Worm (Caenorhabditis elegans) whole organism, L1 larva: ENCODE measurements around the gene K10B3.5.

Experiments
- F16B12.6 ChIP-seq: fragments of 150-350 bp; optimal IDR thresholded peaks from 2 replicates; lab custom pipeline; 2014; ENCODE audit warnings: missing biosample characterization, missing genetic modification characterization
- Y116A8C.19 ChIP-seq: sonication (generic microtip); optimal IDR thresholded peaks from 2 replicates; lab custom pipeline; 2016; ENCODE audit warnings: missing compliant biosample characterization, missing genetic modification characterization, borderline replicate concordance
- aha-1 ChIP-seq: fragments of 150-350 bp; optimal IDR thresholded peaks from 2 replicates; lab custom pipeline; 2014; ENCODE audit warnings: missing biosample characterization, missing genetic modification characterization
- aly-2 ChIP-seq: fragments of 150-350 bp; optimal IDR thresholded peaks from 2 replicates; lab custom pipeline; 2014; ENCODE audit warnings: missing biosample characterization, missing genetic modification characterization
- ama-1 ChIP-seq: fragments of 150-350 bp; optimal IDR thresholded peaks from 2 replicates; lab custom pipeline; 2014
- blmp-1 ChIP-seq: fragments of 150-350 bp; optimal IDR thresholded peaks from 2 replicates; lab custom pipeline; 2014; ENCODE audit warnings: missing biosample characterization, missing genetic modification characterization
- ceh-82 ChIP-seq, 3 experiments: fragments of 150-350 bp in 1 of 3; sonication (generic microtip) in 2 of 3; optimal IDR thresholded peaks; 2 replicates each; lab custom pipeline; 2014 to 2017; ENCODE audit warnings: missing biosample characterization in 3 of 3, missing genetic modification characterization in 3 of 3
- ceh-88 ChIP-seq: fragments of 200-800 bp; sonication (Bioruptor generic); IDR thresholded peaks from 2 replicates; pipeline ENCODE4 v1.3.6; 2022; ENCODE audit warnings: missing genetic modification characterization, missing compliant biosample characterization
- ces-1 ChIP-seq: fragments of 150-350 bp; optimal IDR thresholded peaks from 2 replicates; lab custom pipeline; 2014; ENCODE audit warnings: missing biosample characterization, missing genetic modification reagents, missing genetic modification characterization
- efl-1 ChIP-seq, 4 experiments: fragments of 150-350 bp; optimal IDR thresholded peaks in 3 of 4; peaks in 1 of 4; 1 replicate in 1 of 4; 2 replicates in 3 of 4; lab custom pipeline; 2014; ENCODE audit warnings: missing biosample characterization in 2 of 4, missing genetic modification characterization in 2 of 4, missing genetic modification reagents in 2 of 4
- egl-13 ChIP-seq: sonication (generic microtip); optimal IDR thresholded peaks from 2 replicates; lab custom pipeline; 2016; ENCODE audit warnings: missing genotype, missing genetic modification reagents, missing genetic modification characterization, missing compliant biosample characterization
- elt-2 ChIP-seq: sonication (generic microtip); optimal IDR thresholded peaks from 2 replicates; lab custom pipeline; 2016; ENCODE audit warnings: missing genetic modification characterization, mild to moderate bottlenecking, inconsistent platforms, missing compliant biosample characterization, missing genetic modification reagents
- elt-3 ChIP-seq, 6 experiments: fragments of 150-350 bp in 1 of 6; sonication (generic microtip); optimal IDR thresholded peaks; 2 replicates each; lab custom pipeline; 2017 to 2018; ENCODE audit warnings: missing biosample characterization in 6 of 6, missing genetic modification characterization in 6 of 6, inconsistent platforms in 1 of 6
- ets-5 ChIP-seq: fragments of 200-800 bp; sonication (Bioruptor generic); IDR thresholded peaks from 2 replicates; pipeline ENCODE4 v1.3.6; 2022; ENCODE audit warnings: missing genetic modification characterization, missing compliant biosample characterization
- fkh-10 ChIP-seq: sonication (generic microtip); optimal IDR thresholded peaks from 2 replicates; lab custom pipeline; 2017; ENCODE audit warnings: missing biosample characterization, missing genetic modification reagents, missing genetic modification characterization
- fkh-4 ChIP-seq: sonication (generic microtip); optimal IDR thresholded peaks from 2 replicates; lab custom pipeline; 2016; ENCODE audit warnings: missing compliant biosample characterization, missing genetic modification characterization, borderline replicate concordance
- fkh-8 ChIP-seq: sonication (generic microtip); optimal IDR thresholded peaks from 2 replicates; lab custom pipeline; 2016; ENCODE audit warnings: mild to moderate bottlenecking, missing genetic modification characterization, missing compliant biosample characterization
- grh-1 ChIP-seq: fragments of 200-800 bp; sonication (Bioruptor generic); IDR thresholded peaks from 2 replicates; pipeline ENCODE4 v1.3.6; 2022; ENCODE audit warnings: missing genetic modification reagents, missing genetic modification characterization, missing compliant biosample characterization
- irx-1 ChIP-seq: sonication (generic microtip); optimal IDR thresholded peaks from 2 replicates; lab custom pipeline; 2016; ENCODE audit warnings: missing genetic modification characterization, missing compliant biosample characterization
- isw-1 ChIP-seq: fragments of 200-800 bp; sonication (Bioruptor generic); IDR thresholded peaks from 2 replicates; pipeline ENCODE4 v1.3.6; 2022; ENCODE audit warnings: missing genetic modification characterization, missing compliant biosample characterization
- lin-35 ChIP-seq, 2 experiments: fragments of 150-350 bp; optimal IDR thresholded peaks; 2 replicates each; lab custom pipeline; 2014; ENCODE audit warnings: missing biosample characterization in 2 of 2, missing genetic modification characterization in 2 of 2, missing genetic modification reagents in 2 of 2
- lsy-2 ChIP-seq, 2 experiments: fragments of 150-350 bp; optimal IDR thresholded peaks; 2 replicates each; lab custom pipeline; 2014; ENCODE audit warnings: missing biosample characterization in 2 of 2, missing genetic modification characterization in 2 of 2
- mep-1 ChIP-seq: fragments of 150-350 bp; optimal IDR thresholded peaks from 2 replicates; lab custom pipeline; 2014; ENCODE audit warnings: missing biosample characterization, missing genetic modification characterization
- nhr-11 ChIP-seq: fragments of 150-350 bp; optimal IDR thresholded peaks from 2 replicates; lab custom pipeline; 2014; ENCODE audit warnings: missing biosample characterization, missing genetic modification characterization
- nhr-19 ChIP-seq: fragments of 200-800 bp; sonication (Bioruptor generic); conservative IDR thresholded peaks from 2 replicates; pipeline ENCODE4 v1.3.6; 2022; ENCODE audit warnings: missing genetic modification characterization, missing compliant biosample characterization
- nhr-237 ChIP-seq: fragments of 150-350 bp; optimal IDR thresholded peaks from 2 replicates; lab custom pipeline; 2014; ENCODE audit warnings: missing biosample characterization, missing genetic modification characterization
- nhr-71 ChIP-seq: sonication (generic microtip); optimal IDR thresholded peaks from 2 replicates; lab custom pipeline; 2016; ENCODE audit warnings: mild to moderate bottlenecking, missing genetic modification characterization, moderate library complexity, missing compliant biosample characterization
- nhr-76 ChIP-seq: sonication (generic microtip); optimal IDR thresholded peaks from 2 replicates; lab custom pipeline; 2017; ENCODE audit warnings: missing biosample characterization, missing genetic modification characterization
- nhr-77 ChIP-seq: fragments of 150-350 bp; optimal IDR thresholded peaks from 2 replicates; lab custom pipeline; 2014; ENCODE audit warnings: missing biosample characterization, missing genetic modification characterization
- nhr-84 ChIP-seq: sonication (generic microtip); optimal IDR thresholded peaks from 2 replicates; lab custom pipeline; 2017; ENCODE audit warnings: missing biosample characterization, missing genetic modification characterization
- nhr-85 ChIP-seq: sonication (generic microtip); peaks from one replicate; lab custom pipeline; 2016; ENCODE audit warnings: missing genetic modification characterization, inconsistent platforms, missing compliant biosample characterization
- nhr-90 ChIP-seq: sonication (generic microtip); optimal IDR thresholded peaks from 2 replicates; lab custom pipeline; 2016; ENCODE audit warnings: mild to moderate bottlenecking, missing genetic modification characterization, missing compliant biosample characterization; ENCODE audit not compliant: poor library complexity
- pag-3 ChIP-seq: sonication (generic microtip); optimal IDR thresholded peaks from 2 replicates; lab custom pipeline; 2017; ENCODE audit warnings: missing genetic modification characterization, mild to moderate bottlenecking, missing compliant biosample characterization, antibody characterized with exemption, borderline replicate concordance; ENCODE audit not compliant: insufficient read depth
- pax-3 ChIP-seq: fragments of 200-800 bp; sonication (Bioruptor generic); optimal IDR thresholded peaks from 2 replicates; lab custom pipeline; 2018; ENCODE audit warnings: mild to moderate bottlenecking, missing genetic modification characterization, moderate library complexity, missing compliant biosample characterization
- pqm-1 ChIP-seq: sonication (generic microtip); optimal IDR thresholded peaks from 3 replicates; lab custom pipeline; 2017; ENCODE audit warnings: missing biosample characterization, missing genetic modification characterization
- snu-23 ChIP-seq: sonication (generic microtip); optimal IDR thresholded peaks from 2 replicates; lab custom pipeline; 2016; ENCODE audit warnings: missing genetic modification characterization, missing compliant biosample characterization
- sox-4 ChIP-seq: sonication (generic microtip); optimal IDR thresholded peaks from 2 replicates; lab custom pipeline; 2016; ENCODE audit warnings: missing genetic modification characterization, missing compliant biosample characterization
- sptf-1 ChIP-seq: fragments of 150-350 bp; optimal IDR thresholded peaks from 2 replicates; lab custom pipeline; 2014; ENCODE audit warnings: missing biosample characterization, missing genetic modification characterization
- sup-37 ChIP-seq: fragments of 200-800 bp; sonication (Bioruptor generic); optimal IDR thresholded peaks from 2 replicates; lab custom pipeline; 2018; ENCODE audit warnings: mild to moderate bottlenecking, missing genetic modification characterization, missing compliant biosample characterization
- swsn-7 ChIP-seq: sonication (generic microtip); optimal IDR thresholded peaks from 2 replicates; lab custom pipeline; 2016; ENCODE audit warnings: missing genetic modification characterization, missing compliant biosample characterization
- tbx-2 ChIP-seq: sonication (generic microtip); optimal IDR thresholded peaks from 2 replicates; lab custom pipeline; 2016; ENCODE audit warnings: missing genetic modification characterization, missing compliant biosample characterization
- unc-130 ChIP-seq: fragments of 150-350 bp; optimal IDR thresholded peaks from 2 replicates; lab custom pipeline; 2017; ENCODE audit warnings: missing biosample characterization, missing genetic modification characterization, inconsistent platforms
- unc-30 ChIP-seq: sonication (generic microtip); optimal IDR thresholded peaks from 2 replicates; lab custom pipeline; 2017; ENCODE audit warnings: missing biosample characterization, missing genetic modification characterization
- unc-86 ChIP-seq: sonication (generic microtip); optimal IDR thresholded peaks from 2 replicates; lab custom pipeline; 2016; ENCODE audit warnings: missing genetic modification characterization, missing compliant biosample characterization
- zip-4 ChIP-seq: fragments of 200-800 bp; sonication (Bioruptor generic); optimal IDR thresholded peaks from 2 replicates; lab custom pipeline; 2018; ENCODE audit warnings: mild to moderate bottlenecking, missing genetic modification characterization, moderate library complexity, missing compliant biosample characterization
- ztf-11 ChIP-seq, 2 experiments: sonication (generic microtip); optimal IDR thresholded peaks; 2 replicates each; lab custom pipeline; 2016 to 2017; ENCODE audit warnings: missing genetic modification characterization in 2 of 2, missing biosample characterization in 1 of 2, missing compliant biosample characterization in 1 of 2
- ztf-4 ChIP-seq: fragments of 150-350 bp; optimal IDR thresholded peaks from 2 replicates; lab custom pipeline; 2014; ENCODE audit warnings: missing biosample characterization, missing genetic modification characterization

The K10B3.5 gene

DNA sequence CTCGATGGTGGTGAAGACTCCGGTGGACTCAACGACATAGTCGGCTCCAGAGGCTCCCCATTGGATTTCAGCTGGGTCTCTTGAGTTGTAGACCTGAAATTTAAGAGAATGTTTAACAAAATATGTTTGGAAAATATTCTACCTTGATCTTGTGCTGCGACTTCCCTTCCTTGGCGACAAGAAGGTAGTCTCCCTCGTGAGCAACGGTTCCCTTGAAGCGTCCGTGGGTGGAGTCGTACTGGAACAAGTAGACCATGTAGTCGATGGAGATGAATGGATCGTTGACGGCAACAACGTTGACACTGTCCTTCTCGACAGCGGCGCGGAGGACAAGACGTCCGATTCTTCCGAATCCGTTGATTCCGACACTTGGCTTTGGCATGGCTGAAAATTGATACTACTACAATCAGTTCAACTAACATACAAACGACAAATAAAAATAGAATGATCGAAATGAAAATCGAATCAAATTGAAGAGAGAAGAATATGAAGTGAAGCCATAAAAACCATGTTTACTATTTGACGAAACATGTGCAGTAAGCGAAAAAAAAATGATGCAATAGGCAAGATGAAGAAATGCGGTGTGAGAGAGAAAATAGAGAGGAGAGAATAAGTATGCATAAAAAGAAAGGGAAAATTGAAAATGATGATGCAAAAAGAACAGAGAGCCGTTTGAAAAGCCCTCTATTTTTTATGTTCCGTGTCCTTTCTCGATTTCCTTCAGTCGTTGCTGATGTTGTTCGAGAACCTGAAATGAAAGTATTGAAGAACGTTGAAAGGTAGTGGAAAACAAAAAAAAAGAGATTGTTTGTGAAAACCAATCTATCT is 8.2 kb upstream of the K10B3.5 start, which contains the start of gene gpd-2:
TSS of gene gpd-2 (minus strand) at position 384 of the 828 bp plus-strand sequence.
- no peak for TF ChIP-seq irx-1 (tag; lab: Kevin White, UChicago)
- TF ChIP-seq grh-1 (GFP tag; lab: Robert Waterston, UW) = 0 out of 2 replicates have a peak, but pooled peaks have one; percentile 10
- no peak for TF ChIP-seq fkh-8 (tag; lab: Kevin White, UChicago)
- peak; percentile 44 for TF ChIP-seq mep-1 (tag; lab: Kevin White, UChicago)
- TF ChIP-seq ceh-88 (GFP tag; lab: Robert Waterston, UW) = no peak
- TF ChIP-seq nhr-71 (tag; lab: Kevin White, UChicago) = no peak
- TF ChIP-seq ama-1 (lab: Kevin White, UChicago) = no peak
- TF ChIP-seq blmp-1 (tag; lab: Kevin White, UChicago) = peak; percentile 14
- no peak for TF ChIP-seq sox-4 (tag; lab: Kevin White, UChicago)
- TF ChIP-seq zip-4 (GFP tag; lab: Kevin White, UChicago) = no peak
- peak; percentile 21 for TF ChIP-seq ztf-4 (tag; lab: Kevin White, UChicago)
- TF ChIP-seq nhr-237 (tag; lab: Kevin White, UChicago) = no peak
- peak; percentile 37 for TF ChIP-seq nhr-85 (tag; lab: Kevin White, UChicago)
- TF ChIP-seq efl-1 (optimal IDR thresholded peaks at IDR 0.05; lab: Kevin White, UChicago) = no peak
- peak in 1 of 2 experiments; percentile 90 for TF ChIP-seq efl-1 (GFP tag; optimal IDR thresholded peaks at IDR 0.05 in 1 of 2; lab: Kevin White, UChicago)
- peak in 1 of 3 experiments; percentile 9 for TF ChIP-seq ceh-82 (tag; optimal IDR thresholded peaks at IDR 0.05; lab: Kevin White, UChicago)

ce11 chrX:3112946-3113427 is 6.7 kb upstream of the K10B3.5 start, which contains the start of gene gpd-3:
Gene gpd-3, minus strand, starts transcription at chrX:3113341.
- no peak for TF ChIP-seq pag-3 (tag; lab: Kevin White, UChicago)
- TF ChIP-seq ces-1 (GFP tag; lab: Kevin White, UChicago) = no peak
- TF ChIP-seq ztf-4 (tag; lab: Kevin White, UChicago) = peak; percentile 31
- peak; percentile 35; the same call in 1 of the 2 replicates for TF ChIP-seq grh-1 (GFP tag; lab: Robert Waterston, UW)
- TF ChIP-seq lsy-2 (tag; optimal IDR thresholded peaks at IDR 0.05; lab: Kevin White, UChicago) = no peak
- TF ChIP-seq nhr-76 (tag; lab: Kevin White, UChicago) = no peak
- TF ChIP-seq aha-1 (tag; lab: Kevin White, UChicago) = no peak
- TF ChIP-seq fkh-10 = no peak
- TF ChIP-seq sup-37 (GFP tag; lab: Kevin White, UChicago) = no peak
- TF ChIP-seq Y116A8C.19 (tag; lab: Kevin White, UChicago) = no peak
- no peak for TF ChIP-seq ceh-82 (tag; optimal IDR thresholded peaks at IDR 0.05; lab: Kevin White, UChicago)
- no peak for TF ChIP-seq unc-30 (tag; lab: Kevin White, UChicago)
- no peak for TF ChIP-seq elt-2 (tag; lab: Kevin White, UChicago)
- no peak for TF ChIP-seq ztf-11 (tag; optimal IDR thresholded peaks at IDR 0.05; lab: Kevin White, UChicago)
- no peak for TF ChIP-seq pqm-1 (tag; lab: Kevin White, UChicago)
- no peak for TF ChIP-seq egl-13
- no peak for TF ChIP-seq ceh-88 (GFP tag; lab: Robert Waterston, UW)
- no peak for TF ChIP-seq irx-1 (tag; lab: Kevin White, UChicago)
- TF ChIP-seq elt-3 (tag; optimal IDR thresholded peaks at IDR 0.05; lab: Kevin White, UChicago) = peak in 1 of 6 experiments; percentile 5
- TF ChIP-seq nhr-11 (tag; lab: Kevin White, UChicago) = no peak
- TF ChIP-seq fkh-4 (tag; lab: Kevin White, UChicago) = no peak
- no peak for TF ChIP-seq nhr-77 (tag; lab: Kevin White, UChicago)
- peak; percentile 50 for TF ChIP-seq ama-1 (lab: Kevin White, UChicago)
- TF ChIP-seq aly-2 (tag; lab: Kevin White, UChicago) = peak; percentile 3
- no peak for TF ChIP-seq isw-1 (GFP tag; lab: Robert Waterston, UW)
- peak; percentile 74 for TF ChIP-seq nhr-85 (tag; lab: Kevin White, UChicago)
- TF ChIP-seq unc-86 (tag; lab: Kevin White, UChicago) = no peak
- peak; percentile 32 for TF ChIP-seq nhr-19
- peak in 1 of 2 experiments; percentile 14 for TF ChIP-seq lin-35 (GFP tag; optimal IDR thresholded peaks at IDR 0.05; lab: Kevin White, UChicago)
- no peak for TF ChIP-seq ets-5
- peak; percentile 20 for TF ChIP-seq sox-4 (tag; lab: Kevin White, UChicago)
- no peak for TF ChIP-seq unc-130 (tag; lab: Kevin White, UChicago)
- no peak for TF ChIP-seq pax-3 (tag; lab: Kevin White, UChicago)
- no peak for TF ChIP-seq swsn-7 (tag; lab: Kevin White, UChicago)
- TF ChIP-seq nhr-237 (tag; lab: Kevin White, UChicago) = no peak
- TF ChIP-seq F16B12.6 (tag; lab: Kevin White, UChicago) = no peak
- TF ChIP-seq nhr-84 (tag; lab: Kevin White, UChicago) = no peak
- no peak for TF ChIP-seq tbx-2 (tag; lab: Kevin White, UChicago)
- TF ChIP-seq snu-23 (GFP tag; lab: Kevin White, UChicago) = peak; percentile 10
- no peak for TF ChIP-seq sptf-1
- no peak for TF ChIP-seq blmp-1 (tag; lab: Kevin White, UChicago)
- peak; percentile 50 for TF ChIP-seq nhr-90 (tag; lab: Kevin White, UChicago)
